Fruit fly (Drosophila melanogaster) whole organism, embryonic: Measurements from ENCODE around the gene CG14650.

ENCODE experiments used
- Asciz ChIP-seq: fragments of 200-800 bp; sonication (Bioruptor generic); optimal IDR thresholded peaks from 2 replicates; lab custom pipeline; 2017; ENCODE audit warnings: missing biosample characterization, mild to moderate bottlenecking, missing genetic modification characterization, missing genetic modification reagents
- Bteb2 ChIP-seq: fragments of 200-800 bp; sonication (Bioruptor generic); optimal IDR thresholded peaks from 2 replicates; lab custom pipeline; 2016; ENCODE audit warnings: missing biosample characterization, missing genetic modification characterization
- CG10147 ChIP-seq: fragments of 200-800 bp; sonication (Bioruptor generic); optimal IDR thresholded peaks from 2 replicates; lab custom pipeline; 2019; ENCODE audit warnings: missing biosample characterization, mild to moderate bottlenecking, missing genetic modification characterization, moderate library complexity
- CG10959 ChIP-seq: fragments of 200-800 bp; sonication (Bioruptor generic); IDR thresholded peaks from 2 replicates; pipeline ENCODE4 v1.3.6; 2022; ENCODE audit warnings: missing biosample characterization, missing genetic modification characterization
- CG11456 ChIP-seq: fragments of 200-800 bp; sonication (Bioruptor generic); IDR thresholded peaks from 3 replicates; pipeline ENCODE4 v1.3.6; 2022; ENCODE audit warnings: missing biosample characterization, missing genetic modification characterization
- CG1233 ChIP-seq: fragments of 200-800 bp; sonication (Bioruptor generic); optimal IDR thresholded peaks from 4 replicates; lab custom pipeline; 2018; ENCODE audit warnings: missing biosample characterization, mild to moderate bottlenecking, missing genetic modification characterization
- CG12659 ChIP-seq: fragments of 200-800 bp; sonication (Bioruptor generic); optimal IDR thresholded peaks from 3 replicates; lab custom pipeline; 2017; ENCODE audit warnings: mild to moderate bottlenecking, missing biosample characterization, missing genetic modification reagents, missing genetic modification characterization
- CG12942 ChIP-seq: fragments of 200-800 bp; sonication (Bioruptor generic); optimal IDR thresholded peaks from 3 replicates; lab custom pipeline; 2016; ENCODE audit warnings: missing biosample characterization, missing genetic modification characterization
- CG13296 ChIP-seq: fragments of 200-800 bp; sonication (Bioruptor generic); optimal IDR thresholded peaks from 3 replicates; lab custom pipeline; 2018; ENCODE audit warnings: missing biosample characterization, mild to moderate bottlenecking, missing genetic modification characterization
- CG14050 ChIP-seq: fragments of 200-800 bp; sonication (Bioruptor generic); IDR thresholded peaks from 3 replicates; pipeline ENCODE4 v1.3.6; 2022; ENCODE audit warnings: missing biosample characterization, missing genetic modification characterization
- CG15269 ChIP-seq: fragments of 200-800 bp; sonication (Bioruptor generic); optimal IDR thresholded peaks from 2 replicates; lab custom pipeline; 2018; ENCODE audit warnings: missing biosample characterization, mild to moderate bottlenecking, missing genetic modification characterization, moderate library complexity
- CG17568 ChIP-seq: fragments of 200-800 bp; sonication (Bioruptor generic); optimal IDR thresholded peaks from 2 replicates; lab custom pipeline; 2018; ENCODE audit warnings: missing biosample characterization, mild to moderate bottlenecking, missing genetic modification characterization, moderate library complexity
- CG18619 ChIP-seq: fragments of 200-800 bp; sonication (Bioruptor generic); optimal IDR thresholded peaks from 3 replicates; lab custom pipeline; 2017; ENCODE audit warnings: missing biosample characterization, mild to moderate bottlenecking, missing genetic modification characterization
- CG2129 ChIP-seq: fragments of 200-800 bp; sonication (Bioruptor generic); IDR thresholded peaks from 2 replicates; pipeline ENCODE4 v1.3.6; 2022; ENCODE audit warnings: missing biosample characterization, missing genetic modification characterization; ENCODE audit not compliant: partially characterized antibody
- CG2202 ChIP-seq: fragments of 200-800 bp; sonication (Bioruptor generic); optimal IDR thresholded peaks from 2 replicates; lab custom pipeline; 2018; ENCODE audit warnings: missing biosample characterization, mild to moderate bottlenecking, missing genetic modification characterization
- CG2889 ChIP-seq: fragments of 200-800 bp; sonication (Bioruptor generic); IDR thresholded peaks from 3 replicates; pipeline ENCODE4 v1.3.6; 2022; ENCODE audit warnings: missing biosample characterization, missing genetic modification characterization
- CG32767 ChIP-seq: fragments of 200-800 bp; sonication (Bioruptor generic); IDR thresholded peaks from 2 replicates; pipeline ENCODE4 v1.3.6; 2022; ENCODE audit warnings: missing biosample characterization, missing genetic modification characterization
- CG42726 ChIP-seq: fragments of 200-800 bp; sonication (Bioruptor generic); IDR thresholded peaks from 2 replicates; pipeline ENCODE4 v1.3.6; 2022; ENCODE audit warnings: missing biosample characterization, missing genetic modification characterization; ENCODE audit not compliant: partially characterized antibody
- CG43689 ChIP-seq: fragments of 200-800 bp; sonication (Bioruptor generic); IDR thresholded peaks from 2 replicates; pipeline ENCODE4 v1.3.6; 2022; ENCODE audit warnings: missing biosample characterization, missing genetic modification characterization
- CG4617 ChIP-seq: fragments of 200-800 bp; sonication (Bioruptor generic); optimal IDR thresholded peaks from 3 replicates; lab custom pipeline; 2016; ENCODE audit warnings: missing biosample characterization, missing genetic modification characterization, borderline replicate concordance
- CG6175 ChIP-seq: fragments of 200-800 bp; sonication (Bioruptor generic); IDR thresholded peaks from 3 replicates; pipeline ENCODE4 v1.3.6; 2022; ENCODE audit warnings: missing biosample characterization, missing genetic modification characterization
- CG6765 ChIP-seq: fragments of 200-800 bp; sonication (Bioruptor generic); optimal IDR thresholded peaks from 3 replicates; lab custom pipeline; 2017; ENCODE audit warnings: missing biosample characterization, mild to moderate bottlenecking, missing genetic modification characterization
- CG7271 ChIP-seq: fragments of 200-800 bp; sonication (Bioruptor generic); optimal IDR thresholded peaks from 2 replicates; lab custom pipeline; 2018; ENCODE audit warnings: missing biosample characterization, mild to moderate bottlenecking, missing genetic modification characterization, moderate library complexity
- CG7556 ChIP-seq: fragments of 200-800 bp; sonication (Bioruptor generic); optimal IDR thresholded peaks from 2 replicates; lab custom pipeline; 2017; ENCODE audit warnings: missing biosample characterization, mild to moderate bottlenecking, missing genetic modification characterization
- CG7963 ChIP-seq: fragments of 200-800 bp; sonication (Bioruptor generic); IDR thresholded peaks from 3 replicates; pipeline ENCODE4 v1.3.6; 2022; ENCODE audit warnings: missing biosample characterization, missing genetic modification characterization; ENCODE audit not compliant: partially characterized antibody
- CG8924 ChIP-seq: fragments of 200-800 bp; optimal IDR thresholded peaks from 3 replicates; lab custom pipeline; 2019; ENCODE audit warnings: missing biosample characterization, mild to moderate bottlenecking, missing genetic modification characterization, moderate library complexity
- CG9727 ChIP-seq: fragments of 200-800 bp; sonication (Bioruptor generic); optimal IDR thresholded peaks from 3 replicates; lab custom pipeline; 2017; ENCODE audit warnings: missing biosample characterization, mild to moderate bottlenecking, missing genetic modification characterization
- CHES-1-like ChIP-seq: fragments of 200-800 bp; sonication (Bioruptor generic); optimal IDR thresholded peaks from 2 replicates; lab custom pipeline; 2016; ENCODE audit warnings: missing biosample characterization, missing genetic modification characterization
- Gug ChIP-seq: fragments of 200-800 bp; sonication (Bioruptor generic); IDR thresholded peaks from 4 replicates; pipeline ENCODE4 v1.3.6; 2022; ENCODE audit warnings: missing biosample characterization, missing genetic modification characterization
- Hr51 ChIP-seq, 2 experiments: fragments of 200-800 bp; sonication (Bioruptor generic); optimal IDR thresholded peaks; 2 replicates in 1 of 2; 3 replicates in 1 of 2; lab custom pipeline; 2016 to 2018; ENCODE audit warnings: missing biosample characterization in 2 of 2, missing genetic modification characterization in 2 of 2, mild to moderate bottlenecking in 1 of 2, moderate library complexity in 1 of 2
- Side ChIP-seq: fragments of 200-800 bp; sonication (Bioruptor generic); optimal IDR thresholded peaks from 2 replicates; lab custom pipeline; 2016; ENCODE audit warnings: missing biosample characterization, missing genetic modification characterization
- Six4 ChIP-seq: fragments of 200-800 bp; sonication (Bioruptor generic); optimal IDR thresholded peaks from 2 replicates; lab custom pipeline; 2016; ENCODE audit warnings: missing biosample characterization, missing genetic modification characterization
- Usf ChIP-seq: fragments of 200-800 bp; sonication (Bioruptor generic); optimal IDR thresholded peaks from 2 replicates; lab custom pipeline; 2017; ENCODE audit warnings: missing genotype, missing biosample characterization, missing genetic modification characterization
- cato ChIP-seq: fragments of 200-800 bp; sonication (Bioruptor generic); optimal IDR thresholded peaks from 2 replicates; lab custom pipeline; 2016; ENCODE audit warnings: missing biosample characterization, missing genetic modification characterization, borderline replicate concordance
- cg ChIP-seq: fragments of 200-800 bp; sonication (Bioruptor generic); optimal IDR thresholded peaks from 3 replicates; lab custom pipeline; 2019; ENCODE audit warnings: missing biosample characterization, mild to moderate bottlenecking, missing genetic modification characterization, moderate library complexity
- crp ChIP-seq, 2 experiments: fragments of 200-800 bp; sonication (Bioruptor generic); optimal IDR thresholded peaks; 2 replicates in 1 of 2; 3 replicates in 1 of 2; lab custom pipeline; 2017; ENCODE audit warnings: missing biosample characterization in 2 of 2, missing genetic modification characterization in 2 of 2, mild to moderate bottlenecking in 1 of 2, moderate library complexity in 1 of 2
- da ChIP-seq: fragments of 200-800 bp; sonication (Bioruptor generic); optimal IDR thresholded peaks from 2 replicates; lab custom pipeline; 2016; ENCODE audit warnings: missing biosample characterization, missing genetic modification characterization
- dm ChIP-seq: fragments of 200-800 bp; sonication (Bioruptor generic); optimal IDR thresholded peaks from 3 replicates; lab custom pipeline; 2016; ENCODE audit warnings: missing biosample characterization, missing genetic modification characterization
- eyg ChIP-seq: fragments of 200-800 bp; sonication (Bioruptor generic); optimal IDR thresholded peaks from 3 replicates; lab custom pipeline; 2016; ENCODE audit warnings: missing biosample characterization, missing genetic modification characterization
- gcm2 ChIP-seq: fragments of 200-800 bp; sonication (Bioruptor generic); optimal IDR thresholded peaks from 2 replicates; lab custom pipeline; 2016; ENCODE audit warnings: missing biosample characterization, missing genetic modification characterization
- mld ChIP-seq: fragments of 200-800 bp; sonication (Bioruptor generic); IDR thresholded peaks from 3 replicates; pipeline ENCODE4 v1.3.6; 2022; ENCODE audit warnings: missing biosample characterization, missing genetic modification characterization; ENCODE audit not compliant: partially characterized antibody
- nau ChIP-seq: fragments of 200-800 bp; sonication (Bioruptor generic); optimal IDR thresholded peaks from 3 replicates; lab custom pipeline; 2017; ENCODE audit warnings: missing biosample characterization, mild to moderate bottlenecking, missing genetic modification characterization, missing genetic modification reagents
- pita ChIP-seq: fragments of 200-800 bp; sonication (Bioruptor generic); optimal IDR thresholded peaks from 2 replicates; lab custom pipeline; 2017; ENCODE audit warnings: missing biosample characterization, mild to moderate bottlenecking, missing genetic modification characterization
- psq ChIP-seq: fragments of 200-800 bp; sonication (Bioruptor generic); optimal IDR thresholded peaks from 2 replicates; lab custom pipeline; 2017; ENCODE audit warnings: missing biosample characterization, missing genetic modification characterization
- pzg ChIP-seq: fragments of 200-800 bp; sonication (Bioruptor generic); optimal IDR thresholded peaks from 3 replicates; lab custom pipeline; 2018; ENCODE audit warnings: missing biosample characterization, mild to moderate bottlenecking, missing genetic modification characterization, moderate library complexity
- sisA ChIP-seq: fragments of 200-800 bp; sonication (Bioruptor generic); IDR thresholded peaks from 2 replicates; pipeline ENCODE4 v1.3.6; 2022; ENCODE audit warnings: missing biosample characterization, missing genetic modification characterization
- so ChIP-seq: fragments of 200-800 bp; sonication (Bioruptor generic); IDR thresholded peaks from 3 replicates; pipeline ENCODE4 v1.3.6; 2022; ENCODE audit warnings: missing biosample characterization, missing genetic modification characterization
- tx ChIP-seq: fragments of 200-800 bp; sonication (Bioruptor generic); optimal IDR thresholded peaks from 2 replicates; lab custom pipeline; 2016; ENCODE audit warnings: missing biosample characterization, missing genetic modification characterization

CG14650 gene

dm6 chr3R:4453213-4453956 lies 16.2 kb downstream of the CG14650 start (continued):
- TF ChIP-seq da (peak; percentile 36), CG2129 (GFP tag; lab: Robert Waterston, UW) (no peak), CG1233 (GFP tag; lab: Kevin White, UChicago) (no peak), crp (GFP tag; optimal IDR thresholded peaks at IDR 0.05; lab: Kevin White, UChicago) (peak in 1 of 2 experiments; percentile 60), gcm2 (GFP tag; lab: Kevin White, UChicago) (peak; percentile 18), eyg (GFP tag; lab: Kevin White, UChicago) (peak; percentile 2), CG7963 (peak; percentile 46; the same call in 1 of the 3 replicates), so (GFP tag; lab: Robert Waterston, UW) (peak; percentile 72; the same call in 2 of the 3 replicates), CG12659 (GFP tag; lab: Kevin White, UChicago) (peak; percentile 41), CG13296 (peak; percentile 0), Gug (GFP tag; lab: Robert Waterston, UW) (no peak), CG9727 (GFP tag; lab: Kevin White, UChicago) (no peak), CG7271 (tag; lab: Kevin White, UChicago) (no peak), CG2202 (no peak), cg (GFP tag; lab: Kevin White, UChicago) (peak; percentile 78), nau (GFP tag; lab: Kevin White, UChicago) (peak; percentile 57), Usf (no peak), Six4 (GFP tag; lab: Kevin White, UChicago) (no peak), CG12942 (GFP tag; lab: Kevin White, UChicago) (no peak), CG18619 (no peak), CG17568 (GFP tag; lab: Kevin White, UChicago) (peak; percentile 66), CG15269 (tag; lab: Kevin White, UChicago) (no peak), mld (no peak), CG7556 (GFP tag; lab: Kevin White, UChicago) (no peak), Asciz (GFP tag; lab: Kevin White, UChicago) (no peak), Bteb2 (no peak), pzg (GFP tag; lab: Kevin White, UChicago) (peak; percentile 69), Hr51 (GFP tag; optimal IDR thresholded peaks at IDR 0.05; lab: Kevin White, UChicago) (peak in 1 of 2 experiments; percentile 10), CG10959 (no peak), CG42726 (GFP tag; lab: Robert Waterston, UW) (peak; percentile 59; the same call in 1 of the 2 replicates), CG6765 (GFP tag; lab: Kevin White, UChicago) (peak; percentile 28), CG11456 (GFP tag; lab: Robert Waterston, UW) (no peak), CG6175 (GFP tag; lab: Robert Waterston, UW) (peak; percentile 97), CG8924 (tag; lab: Kevin White, UChicago) (peak; percentile 18), CHES-1-like (peak; percentile 1), CG43689 (GFP tag; lab: Robert Waterston, UW) (no peak), CG14050 (no peak), cato (no peak), CG10147 (GFP tag; lab: Kevin White, UChicago) (no peak), psq (GFP tag; lab: Kevin White, UChicago) (no peak), CG4617 (no peak), Side (GFP tag; lab: Kevin White, UChicago) (peak; percentile 14), CG2889 (GFP tag; lab: Robert Waterston, UW) (no peak), dm (peak; percentile 72), sisA (no peak), CG32767 (peak; percentile 95), pita (GFP tag; lab: Kevin White, UChicago) (no peak), tx (GFP tag; lab: Kevin White, UChicago) (no peak)
